Fruit fly (Drosophila melanogaster): ENCODE measurements around the gene CG7246.

The CG7246 gene

dm6 chrX:9043711-9044505 lies 36.9 kb downstream of the CG7246 start:
- TF ChIP-seq Max (GFP tag; optimal IDR thresholded peaks at IDR 0.05) = no peak
- TF ChIP-seq gfzf (GFP tag; optimal IDR thresholded peaks at IDR 0.05) = no peak
- peak; percentile 69 for TF ChIP-seq sens (GFP tag)
- peak; percentile 15 for TF ChIP-seq abd-A (tag; optimal IDR thresholded peaks at IDR 0.05)
- TF ChIP-seq Chrac-16 (GFP tag; optimal IDR thresholded peaks at IDR 0.05) = no peak
- no peak for TF ChIP-seq Xrp1 (GFP tag; IDR thresholded peaks at IDR 0.05)
- TF ChIP-seq sug (tag; optimal IDR thresholded peaks at IDR 0.05) = no peak
- no peak for TF ChIP-seq mam (GFP tag; optimal IDR thresholded peaks at IDR 0.05)
- no peak for TF ChIP-seq CG11093 (GFP tag; IDR thresholded peaks at IDR 0.05)
- no peak for TF ChIP-seq HLH3B (GFP tag; IDR thresholded peaks at IDR 0.05)
- TF ChIP-seq CG32772 (GFP tag; IDR thresholded peaks at IDR 0.05) = no peak
- TF ChIP-seq Dref (GFP tag; IDR thresholded peaks at IDR 0.05) = no peak
- no peak for TF ChIP-seq luna (GFP tag; optimal IDR thresholded peaks at IDR 0.05)
- TF ChIP-seq CG31365 (tag; optimal IDR thresholded peaks at IDR 0.05) = no peak
- TF ChIP-seq Sox102F (GFP tag; optimal IDR thresholded peaks at IDR 0.05) = no peak
- TF ChIP-seq HLH4C (GFP tag; IDR thresholded peaks at IDR 0.05; ENCODE audit: partially characterized antibody) = no peak
- peak; percentile 89 for TF ChIP-seq CG18011 (GFP tag; optimal IDR thresholded peaks at IDR 0.05)
- no peak for TF ChIP-seq seq (GFP tag; IDR thresholded peaks at IDR 0.05)
- TF ChIP-seq C15 (GFP tag; IDR thresholded peaks at IDR 0.05) = no peak
- TF ChIP-seq hkb (optimal IDR thresholded peaks at IDR 0.05) = no peak
- TF ChIP-seq hkb (GFP tag; IDR thresholded peaks at IDR 0.05) = no peak
- TF ChIP-seq CG31388 (GFP tag; optimal IDR thresholded peaks at IDR 0.05) = no peak
- 0 out of 3 replicates have a peak, but pooled peaks have one; percentile 33 for TF ChIP-seq CG11456 (GFP tag; IDR thresholded peaks at IDR 0.05)
- TF ChIP-seq gt (GFP tag; IDR thresholded peaks at IDR 0.05) = no peak
- no peak for TF ChIP-seq danr (GFP tag; IDR thresholded peaks at IDR 0.05)
- TF ChIP-seq CHES-1-like (GFP tag; optimal IDR thresholded peaks at IDR 0.05) = no peak
- no peak for TF ChIP-seq CG10979 (tag; optimal IDR thresholded peaks at IDR 0.05)
- TF ChIP-seq sc (optimal IDR thresholded peaks at IDR 0.05) = no peak
- TF ChIP-seq sc (GFP tag; optimal IDR thresholded peaks at IDR 0.05) = no peak
- no peak for TF ChIP-seq Deaf1 (tag; optimal IDR thresholded peaks at IDR 0.05)
- no peak for TF ChIP-seq Lim3 (GFP tag; IDR thresholded peaks at IDR 0.05)
- no peak for TF ChIP-seq ara (GFP tag; IDR thresholded peaks at IDR 0.05)
- no peak for TF ChIP-seq CG12659 (GFP tag; optimal IDR thresholded peaks at IDR 0.05)
- no peak for TF ChIP-seq CG4404 (GFP tag; IDR thresholded peaks at IDR 0.05)
- TF ChIP-seq CG12769 (tag; optimal IDR thresholded peaks at IDR 0.05) = no peak
- TF ChIP-seq sqz (GFP tag; optimal IDR thresholded peaks at IDR 0.05) = peak; percentile 43
- no peak for TF ChIP-seq cato (GFP tag; optimal IDR thresholded peaks at IDR 0.05; ENCODE audit: borderline replicate concordance)
- TF ChIP-seq dati (GFP tag; IDR thresholded peaks at IDR 0.05) = no peak
- TF ChIP-seq CG12104 (GFP tag; optimal IDR thresholded peaks at IDR 0.05) = no peak
- no peak for TF ChIP-seq salm (tag; optimal IDR thresholded peaks at IDR 0.05)
- TF ChIP-seq NC2α (GFP tag; optimal IDR thresholded peaks at IDR 0.05) = no peak
- TF ChIP-seq CG9437 (GFP tag; optimal IDR thresholded peaks at IDR 0.05) = no peak
- no peak for TF ChIP-seq lmd (GFP tag; IDR thresholded peaks at IDR 0.05)
- TF ChIP-seq dysf (GFP tag; IDR thresholded peaks at IDR 0.05) = no peak
- peak; percentile 59 for TF ChIP-seq Drgx (GFP tag; IDR thresholded peaks at IDR 0.05)
- TF ChIP-seq gem (tag; optimal IDR thresholded peaks at IDR 0.05) = peak; percentile 18
- TF ChIP-seq ro (GFP tag; IDR thresholded peaks at IDR 0.05) = no peak
- no peak for TF ChIP-seq CG11085 (GFP tag; IDR thresholded peaks at IDR 0.05)
- no peak for TF ChIP-seq CG7928 (GFP tag; optimal IDR thresholded peaks at IDR 0.05)
- no peak for TF ChIP-seq B-H2 (GFP tag; optimal IDR thresholded peaks at IDR 0.05)
- peak in 1 of 2 experiments; percentile 11 for TF ChIP-seq Pdp1 (GFP tag; optimal IDR thresholded peaks at IDR 0.05)
- TF ChIP-seq E2f1 (GFP tag; IDR thresholded peaks at IDR 0.05) = no peak
